Fruit fly (Drosophila melanogaster) whole organism, embryonic: Measurements from ENCODE around the gene CG5808.

Experiments
- Adf1 ChIP-seq: fragments of 200-800 bp; sonication (Bioruptor generic); IDR thresholded peaks from 2 replicates; pipeline ENCODE4 v1.3.6; 2022; ENCODE audit warnings: missing biosample characterization, missing genetic modification characterization
- Blimp-1 ChIP-seq: fragments of 200-800 bp; sonication (Bioruptor generic); optimal IDR thresholded peaks from 3 replicates; lab custom pipeline; 2018; ENCODE audit warnings: missing biosample characterization, missing genetic modification characterization, mild to moderate bottlenecking, moderate library complexity, missing genetic modification reagents
- BtbVII ChIP-seq: fragments of 200-800 bp; sonication (Bioruptor generic); optimal IDR thresholded peaks from 3 replicates; lab custom pipeline; 2017; ENCODE audit warnings: missing biosample characterization, mild to moderate bottlenecking, missing genetic modification characterization
- CG10267 ChIP-seq: fragments of 200-800 bp; sonication (Bioruptor generic); optimal IDR thresholded peaks from 2 replicates; lab custom pipeline; 2018; ENCODE audit warnings: missing biosample characterization, mild to moderate bottlenecking, missing genetic modification characterization, moderate library complexity
- CG10321 ChIP-seq: fragments of 200-800 bp; sonication (Bioruptor generic); IDR thresholded peaks from 2 replicates; pipeline ENCODE4 v1.3.6; 2022; ENCODE audit warnings: missing biosample characterization, missing genetic modification characterization
- CG11093 ChIP-seq: fragments of 200-800 bp; sonication (Bioruptor generic); IDR thresholded peaks from 3 replicates; pipeline ENCODE4 v1.3.6; 2022; ENCODE audit warnings: missing biosample characterization, missing genetic modification characterization
- CG11247 ChIP-seq: fragments of 200-800 bp; sonication (Bioruptor generic); IDR thresholded peaks from 2 replicates; pipeline ENCODE4 v1.3.6; 2022; ENCODE audit warnings: missing biosample characterization, missing genetic modification characterization
- CG11560 ChIP-seq: fragments of 200-800 bp; sonication (Bioruptor generic); IDR thresholded peaks from 3 replicates; pipeline ENCODE4 v1.3.6; 2022; ENCODE audit warnings: missing biosample characterization, missing genetic modification characterization
- CG12071 ChIP-seq: fragments of 200-800 bp; sonication (Bioruptor generic); optimal IDR thresholded peaks from 3 replicates; lab custom pipeline; 2018; ENCODE audit warnings: missing biosample characterization, mild to moderate bottlenecking, missing genetic modification characterization
- CG13123 ChIP-seq: fragments of 200-800 bp; sonication (Bioruptor generic); optimal IDR thresholded peaks from 2 replicates; lab custom pipeline; 2016; ENCODE audit warnings: missing biosample characterization, missing genetic modification characterization
- CG13624 ChIP-seq: fragments of 200-800 bp; sonication (Bioruptor generic); optimal IDR thresholded peaks from 2 replicates; lab custom pipeline; 2016; ENCODE audit warnings: missing biosample characterization, missing genetic modification characterization
- CG13775 ChIP-seq: fragments of 200-800 bp; sonication (Bioruptor generic); optimal IDR thresholded peaks from 3 replicates; lab custom pipeline; 2017; ENCODE audit warnings: missing biosample characterization, mild to moderate bottlenecking, missing genetic modification characterization
- CG14441 ChIP-seq: fragments of 200-800 bp; sonication (Bioruptor generic); IDR thresholded peaks from 2 replicates; pipeline ENCODE4 v1.3.6; 2022; ENCODE audit warnings: missing biosample characterization, missing genetic modification characterization
- CG14667 ChIP-seq: fragments of 200-800 bp; sonication (Bioruptor generic); IDR thresholded peaks from 2 replicates; pipeline ENCODE4 v1.3.6; 2022; ENCODE audit warnings: missing biosample characterization, missing genetic modification characterization
- CG18262 ChIP-seq: fragments of 200-800 bp; optimal IDR thresholded peaks from 3 replicates; lab custom pipeline; 2019; ENCODE audit warnings: missing biosample characterization, mild to moderate bottlenecking, missing genetic modification characterization, moderate library complexity
- CG2120 ChIP-seq: fragments of 200-800 bp; sonication (Bioruptor generic); optimal IDR thresholded peaks from 3 replicates; lab custom pipeline; 2016; ENCODE audit warnings: missing biosample characterization, missing genetic modification characterization
- CG33213 ChIP-seq: fragments of 200-800 bp; sonication (Bioruptor generic); optimal IDR thresholded peaks from 3 replicates; lab custom pipeline; 2016; ENCODE audit warnings: missing biosample characterization, missing genetic modification characterization
- CG3995 ChIP-seq: fragments of 200-800 bp; sonication (Bioruptor generic); optimal IDR thresholded peaks from 3 replicates; lab custom pipeline; 2016; ENCODE audit warnings: missing biosample characterization, missing genetic modification characterization
- CG4404 ChIP-seq: fragments of 200-800 bp; sonication (Bioruptor generic); IDR thresholded peaks from 2 replicates; pipeline ENCODE4 v1.3.6; 2022; ENCODE audit warnings: missing biosample characterization, missing genetic modification characterization
- CG6791 ChIP-seq: fragments of 200-800 bp; sonication (Bioruptor generic); IDR thresholded peaks from 3 replicates; pipeline ENCODE4 v1.3.6; 2022; ENCODE audit warnings: missing biosample characterization, missing genetic modification characterization; ENCODE audit not compliant: partially characterized antibody
- CG8290 ChIP-seq, 3 experiments: fragments of 200-800 bp; sonication (Bioruptor generic); optimal IDR thresholded peaks; 2 replicates each; lab custom pipeline; 2016 to 2019; ENCODE audit warnings: missing biosample characterization in 3 of 3, missing genetic modification characterization in 3 of 3, mild to moderate bottlenecking in 2 of 3, moderate library complexity in 1 of 3
- E2f1 ChIP-seq: fragments of 200-800 bp; sonication (Bioruptor generic); IDR thresholded peaks from 2 replicates; pipeline ENCODE4 v1.3.6; 2022; ENCODE audit warnings: missing biosample characterization, missing genetic modification characterization
- E2f2 ChIP-seq: fragments of 200-800 bp; sonication (Bioruptor generic); IDR thresholded peaks from 2 replicates; pipeline ENCODE4 v1.3.6; 2022; ENCODE audit warnings: missing biosample characterization, missing genetic modification characterization
- H2.0 ChIP-seq: fragments of 200-800 bp; sonication (Bioruptor generic); IDR thresholded peaks from 2 replicates; pipeline ENCODE4 v1.3.6; 2022; ENCODE audit warnings: missing biosample characterization, missing genetic modification characterization
- HmgZ ChIP-seq: fragments of 200-800 bp; sonication (Bioruptor generic); optimal IDR thresholded peaks from 2 replicates; lab custom pipeline; 2018; ENCODE audit warnings: missing biosample characterization, mild to moderate bottlenecking, missing genetic modification characterization
- MBD-R2 ChIP-seq: fragments of 200-800 bp; sonication (Bioruptor generic); IDR thresholded peaks from 2 replicates; pipeline ENCODE4 v1.3.6; 2022; ENCODE audit warnings: missing biosample characterization, missing genetic modification characterization
- MESR4 ChIP-seq: fragments of 200-800 bp; sonication (Bioruptor generic); optimal IDR thresholded peaks from 2 replicates; lab custom pipeline; 2018; ENCODE audit warnings: missing biosample characterization, mild to moderate bottlenecking, missing genetic modification characterization, moderate library complexity
- Nf-YA ChIP-seq: fragments of 200-800 bp; sonication (Bioruptor generic); IDR thresholded peaks from 2 replicates; pipeline ENCODE4 v1.3.6; 2022; ENCODE audit warnings: missing biosample characterization, missing genetic modification characterization
- Opbp ChIP-seq: fragments of 200-800 bp; sonication (Bioruptor generic); IDR thresholded peaks from 3 replicates; pipeline ENCODE4 v1.3.6; 2022; ENCODE audit warnings: missing biosample characterization, missing genetic modification characterization; ENCODE audit not compliant: partially characterized antibody
- Six4 ChIP-seq: fragments of 200-800 bp; sonication (Bioruptor generic); optimal IDR thresholded peaks from 2 replicates; lab custom pipeline; 2016; ENCODE audit warnings: missing biosample characterization, missing genetic modification characterization
- Ssrp ChIP-seq: fragments of 200-800 bp; sonication (Bioruptor generic); optimal IDR thresholded peaks from 2 replicates; lab custom pipeline; 2018; ENCODE audit warnings: missing biosample characterization, mild to moderate bottlenecking, missing genetic modification characterization, moderate library complexity
- Usf ChIP-seq: fragments of 200-800 bp; sonication (Bioruptor generic); optimal IDR thresholded peaks from 2 replicates; lab custom pipeline; 2017; ENCODE audit warnings: missing genotype, missing biosample characterization, missing genetic modification characterization
- bab2 ChIP-seq: fragments of 200-800 bp; sonication (Bioruptor generic); optimal IDR thresholded peaks from 2 replicates; lab custom pipeline; 2016; ENCODE audit warnings: missing biosample characterization, missing genetic modification characterization
- cas ChIP-seq: fragments of 200-800 bp; sonication (Bioruptor generic); IDR thresholded peaks from 2 replicates; pipeline ENCODE4 v1.3.6; 2022; ENCODE audit warnings: missing biosample characterization, missing genetic modification characterization
- crc ChIP-seq: fragments of 200-800 bp; sonication (Bioruptor generic); optimal IDR thresholded peaks from 2 replicates; lab custom pipeline; 2016; ENCODE audit warnings: missing biosample characterization, missing genetic modification characterization
- crol ChIP-seq: fragments of 200-800 bp; sonication (Bioruptor generic); IDR thresholded peaks from 2 replicates; pipeline ENCODE4 v1.3.6; 2022; ENCODE audit warnings: missing biosample characterization, missing genetic modification characterization
- dimm ChIP-seq: fragments of 200-800 bp; sonication (Bioruptor generic); IDR thresholded peaks from 2 replicates; pipeline ENCODE4 v1.3.6; 2022; ENCODE audit warnings: missing biosample characterization, missing genetic modification characterization
- gce ChIP-seq: fragments of 200-800 bp; sonication (Bioruptor generic); IDR thresholded peaks from 3 replicates; pipeline ENCODE4 v1.3.6; 2022; ENCODE audit warnings: missing biosample characterization, missing genetic modification characterization
- h ChIP-seq: fragments of >200 bp; optimal IDR thresholded peaks from 2 replicates; lab custom pipeline; 2017
- jing ChIP-seq: fragments of 200-800 bp; sonication (Bioruptor generic); optimal IDR thresholded peaks from 2 replicates; lab custom pipeline; 2018; ENCODE audit warnings: missing biosample characterization, mild to moderate bottlenecking, missing genetic modification characterization
- nau ChIP-seq: fragments of 200-800 bp; sonication (Bioruptor generic); optimal IDR thresholded peaks from 3 replicates; lab custom pipeline; 2017; ENCODE audit warnings: missing biosample characterization, mild to moderate bottlenecking, missing genetic modification characterization, missing genetic modification reagents
- peb ChIP-seq: fragments of 200-800 bp; sonication (Bioruptor generic); IDR thresholded peaks from 2 replicates; pipeline ENCODE4 v1.3.6; 2022; ENCODE audit warnings: missing biosample characterization, missing genetic modification characterization
- ro ChIP-seq: fragments of 200-800 bp; sonication (Bioruptor generic); IDR thresholded peaks from 2 replicates; pipeline ENCODE4 v1.3.6; 2022; ENCODE audit warnings: missing biosample characterization, missing genetic modification characterization
- sd ChIP-seq: fragments of 200-800 bp; sonication (Bioruptor generic); optimal IDR thresholded peaks from 3 replicates; lab custom pipeline; 2018; ENCODE audit warnings: missing biosample characterization, mild to moderate bottlenecking, missing genetic modification characterization, moderate library complexity
- slou ChIP-seq: fragments of 200-800 bp; sonication (Bioruptor generic); optimal IDR thresholded peaks from 3 replicates; lab custom pipeline; 2016; ENCODE audit warnings: missing biosample characterization, missing genetic modification characterization
- tgo ChIP-seq: fragments of 200-800 bp; sonication (Bioruptor generic); IDR thresholded peaks from 3 replicates; pipeline ENCODE4 v1.3.6; 2022; ENCODE audit warnings: missing biosample characterization, missing genetic modification characterization
- trem ChIP-seq: fragments of 200-800 bp; optimal IDR thresholded peaks from 3 replicates; lab custom pipeline; 2019; ENCODE audit warnings: missing biosample characterization, mild to moderate bottlenecking, missing genetic modification characterization, moderate library complexity
- usp ChIP-seq: fragments of >200 bp; optimal IDR thresholded peaks from 2 replicates; lab custom pipeline; 2017; ENCODE audit warnings: missing biosample characterization, missing genetic modification characterization
- vnd ChIP-seq: fragments of 200-800 bp; sonication (Bioruptor generic); IDR thresholded peaks from 3 replicates; pipeline ENCODE4 v1.3.6; 2022; ENCODE audit warnings: missing biosample characterization, missing genetic modification characterization; ENCODE audit not compliant: partially characterized antibody
- zen2 ChIP-seq: fragments of 200-800 bp; sonication (Bioruptor generic); IDR thresholded peaks from 3 replicates; pipeline ENCODE4 v1.3.6; 2022; ENCODE audit warnings: missing biosample characterization, missing genetic modification characterization; ENCODE audit not compliant: partially characterized antibody

Gene CG5808

dm6 chr3R:24813637-24814301 is 3.0 kb downstream of the CG5808 start, which contains the start of the genes lili and CG34150 (continued):
- TF ChIP-seq gce (GFP tag; lab: Robert Waterston, UW) (no peak), ro (GFP tag; lab: Robert Waterston, UW) (0 out of 2 replicates have a peak, but pooled peaks have one; percentile 39), CG13624 (peak; percentile 88), CG12071 (GFP tag; lab: Kevin White, UChicago) (no peak), Usf (GFP tag; lab: Kevin White, UChicago) (no peak), CG11560 (tag; lab: Robert Waterston, UW) (peak; percentile 60; the same call in 1 of the 3 replicates), cas (0 out of 2 replicates have a peak, but pooled peaks have one; percentile 45), h (lab: Kevin White, UChicago) (no peak), CG13775 (GFP tag; lab: Kevin White, UChicago) (peak; percentile 72), Six4 (GFP tag; lab: Kevin White, UChicago) (peak; percentile 77), CG10267 (tag; lab: Kevin White, UChicago) (peak; percentile 80), Ssrp (tag; lab: Kevin White, UChicago) (peak; percentile 65), CG14441 (GFP tag; lab: Robert Waterston, UW) (peak; percentile 62; the same call in 1 of the 2 replicates), dimm (no peak), MBD-R2 (GFP tag; lab: Robert Waterston, UW) (peak; percentile 93), Adf1 (GFP tag; lab: Robert Waterston, UW) (peak; percentile 44), CG11247 (GFP tag; lab: Robert Waterston, UW) (no peak; the same call in none of the 2 replicates), CG4404 (GFP tag; lab: Robert Waterston, UW) (peak; percentile 40; the same call in 1 of the 2 replicates), slou (GFP tag; lab: Kevin White, UChicago) (peak; percentile 48), CG3995 (GFP tag; lab: Kevin White, UChicago) (peak; percentile 23), vnd (GFP tag; lab: Robert Waterston, UW) (peak; percentile 61), CG11093 (GFP tag; lab: Robert Waterston, UW) (peak; percentile 44; the same call in 1 of the 3 replicates), trem (tag; lab: Kevin White, UChicago) (peak; percentile 92), CG18262 (peak; percentile 67), BtbVII (peak; percentile 29), Nf-YA (peak; percentile 50; the same call in 1 of the 2 replicates), tgo (GFP tag; lab: Robert Waterston, UW) (peak; percentile 72), bab2 (GFP tag; lab: Kevin White, UChicago) (peak; percentile 76)

DNA sequence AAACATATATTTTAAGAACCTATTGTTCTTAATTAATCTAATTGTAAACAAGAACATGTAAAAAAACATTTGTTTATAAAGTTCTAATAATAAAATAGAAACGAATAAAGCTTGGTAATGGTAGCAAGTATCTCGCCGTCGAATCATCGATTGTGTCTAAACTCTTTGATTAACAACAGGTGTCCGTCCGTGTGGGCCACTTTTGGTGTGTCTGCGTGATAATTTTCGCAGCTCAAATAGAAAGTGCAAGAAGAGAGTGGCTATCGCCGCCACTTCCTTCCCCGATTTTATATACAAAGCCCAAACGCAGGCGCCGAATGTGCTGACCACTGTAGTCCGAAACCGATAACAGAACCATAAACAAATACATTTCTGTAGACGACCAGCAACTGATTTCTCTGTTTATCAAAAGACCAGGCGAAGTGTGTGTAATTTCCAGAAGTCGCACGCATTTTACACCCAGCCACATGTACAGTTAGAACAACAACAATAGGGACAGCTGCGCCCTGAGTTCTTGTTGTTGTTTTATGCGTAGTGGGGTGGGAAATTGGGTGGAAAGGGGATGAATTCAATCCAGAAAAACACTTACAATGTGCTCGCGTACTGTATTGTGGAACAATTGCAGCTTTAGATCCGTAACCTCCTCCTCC is 3.7 kb downstream of the CG5808 start:
- TF ChIP-seq crol (GFP tag; lab: Robert Waterston, UW) (no peak), Opbp (GFP tag; lab: Robert Waterston, UW) (no peak), HmgZ (tag; lab: Kevin White, UChicago) (no peak), nau (GFP tag; lab: Kevin White, UChicago) (no peak), MESR4 (GFP tag; lab: Kevin White, UChicago) (no peak), zen2 (no peak), H2.0 (GFP tag; lab: Robert Waterston, UW) (no peak), usp (no peak), CG10321 (GFP tag; lab: Robert Waterston, UW) (no peak), CG8290 (GFP tag; optimal IDR thresholded peaks at IDR 0.05; lab: Kevin White, UChicago) (no peak), CG8290 (tag; optimal IDR thresholded peaks at IDR 0.05; lab: Kevin White, UChicago) (peak in 1 of 2 experiments; percentile 20), E2f1 (GFP tag; lab: Robert Waterston, UW) (no peak), CG6791 (GFP tag; lab: Robert Waterston, UW) (0 out of 3 replicates have a peak, but pooled peaks have one; percentile 15), E2f2 (GFP tag; lab: Robert Waterston, UW) (no peak), Blimp-1 (GFP tag; lab: Kevin White, UChicago) (no peak), peb (GFP tag; lab: Robert Waterston, UW) (no peak), CG13123 (GFP tag; lab: Kevin White, UChicago) (no peak), CG2120 (GFP tag; lab: Kevin White, UChicago) (no peak), sd (tag; lab: Kevin White, UChicago) (no peak), crc (GFP tag; lab: Kevin White, UChicago) (no peak), jing (no peak), CG14667 (no peak), CG33213 (no peak)
